Fruit fly (Drosophila melanogaster): ENCODE data around the gene CG46339.

dm6 chr3R:26952857-26953477 is 37.4 kb downstream of the CG46339 start:
- no peak for TF ChIP-seq psq (optimal IDR thresholded peaks at IDR 0.05)
- TF ChIP-seq h (optimal IDR thresholded peaks at IDR 0.05) = no peak
- no peak for TF ChIP-seq Myc (optimal IDR thresholded peaks at IDR 0.05)
- TF ChIP-seq insv (optimal IDR thresholded peaks at IDR 0.05) = no peak
- no peak for TF ChIP-seq Sin3A (optimal IDR thresholded peaks at IDR 0.05)
